Fruit fly (Drosophila melanogaster) whole organism, embryonic: Measurements from ENCODE around the gene CG43689.
A peak's percentile ranks its signal among the peaks of the same experiment; 100 is the strongest.

Experiments used
- CG10654 ChIP-seq: fragments of 200-800 bp; sonication (Bioruptor generic); optimal IDR thresholded peaks from 2 replicates; lab custom pipeline; 2016; ENCODE audit warnings: missing biosample characterization, missing genetic modification characterization
- CG11560 ChIP-seq: fragments of 200-800 bp; sonication (Bioruptor generic); IDR thresholded peaks from 3 replicates; pipeline ENCODE4 v1.3.6; 2022; ENCODE audit warnings: missing biosample characterization, missing genetic modification characterization
- CG1233 ChIP-seq: fragments of 200-800 bp; sonication (Bioruptor generic); optimal IDR thresholded peaks from 4 replicates; lab custom pipeline; 2018; ENCODE audit warnings: missing biosample characterization, mild to moderate bottlenecking, missing genetic modification characterization
- CG14014 ChIP-seq: fragments of 200-800 bp; sonication (Bioruptor generic); IDR thresholded peaks from 2 replicates; pipeline ENCODE4 v1.3.6; 2022; ENCODE audit warnings: missing biosample characterization, missing genetic modification characterization
- CG14965 ChIP-seq: fragments of 200-800 bp; sonication (Bioruptor generic); optimal IDR thresholded peaks from 2 replicates; lab custom pipeline; 2016; ENCODE audit warnings: missing biosample characterization, missing genetic modification characterization, borderline replicate concordance
- CG30403 ChIP-seq: fragments of 200-800 bp; sonication (Bioruptor generic); optimal IDR thresholded peaks from 3 replicates; lab custom pipeline; 2016; ENCODE audit warnings: missing biosample characterization, missing genetic modification characterization
- CG3726 ChIP-seq: fragments of 200-800 bp; sonication (Bioruptor generic); IDR thresholded peaks from 3 replicates; pipeline ENCODE4, ENCODE4 v1.3.6; 2022; ENCODE audit warnings: missing biosample characterization, missing genetic modification characterization
- CG4328 ChIP-seq: fragments of 200-800 bp; sonication (Bioruptor generic); optimal IDR thresholded peaks from 3 replicates; lab custom pipeline; 2017; ENCODE audit warnings: missing biosample characterization, missing genetic modification reagents, missing genetic modification characterization
- CG7357 ChIP-seq: fragments of 200-800 bp; sonication (Bioruptor generic); IDR thresholded peaks from 3 replicates; pipeline ENCODE4 v1.3.6; 2022; ENCODE audit warnings: missing biosample characterization, missing genetic modification characterization
- CG7556 ChIP-seq: fragments of 200-800 bp; sonication (Bioruptor generic); optimal IDR thresholded peaks from 2 replicates; lab custom pipeline; 2017; ENCODE audit warnings: missing biosample characterization, mild to moderate bottlenecking, missing genetic modification characterization
- CG7963 ChIP-seq: fragments of 200-800 bp; sonication (Bioruptor generic); IDR thresholded peaks from 3 replicates; pipeline ENCODE4 v1.3.6; 2022; ENCODE audit warnings: missing biosample characterization, missing genetic modification characterization; ENCODE audit not compliant: partially characterized antibody
- CG9609 ChIP-seq: fragments of 200-800 bp; sonication (Bioruptor generic); optimal IDR thresholded peaks from 3 replicates; lab custom pipeline; 2016; ENCODE audit warnings: missing biosample characterization, missing genetic modification characterization
- CrebB ChIP-seq: fragments of 200-800 bp; sonication (Bioruptor generic); optimal IDR thresholded peaks from 3 replicates; lab custom pipeline; 2018; ENCODE audit warnings: missing biosample characterization, mild to moderate bottlenecking, missing genetic modification characterization
- D ChIP-seq, 2 experiments: fragments of 200-800 bp in 1 of 2; fragments of >200 bp in 1 of 2; sonication (Bioruptor generic) in 1 of 2; optimal IDR thresholded peaks; 2 replicates in 1 of 2; 3 replicates in 1 of 2; lab custom pipeline; 2017; ENCODE audit warnings: mild to moderate bottlenecking in 1 of 2, missing biosample characterization in 1 of 2, missing genetic modification characterization in 1 of 2, missing genetic modification reagents in 1 of 2
- D19A ChIP-seq: fragments of 200-800 bp; optimal IDR thresholded peaks from 3 replicates; lab custom pipeline; 2019; ENCODE audit warnings: missing biosample characterization, mild to moderate bottlenecking, missing genetic modification characterization, moderate library complexity
- Dad ChIP-seq: fragments of 200-800 bp; sonication (Bioruptor generic); optimal IDR thresholded peaks from 3 replicates; lab custom pipeline; 2016; ENCODE audit warnings: missing biosample characterization, missing genetic modification characterization
- Drgx ChIP-seq: fragments of 200-800 bp; sonication (Bioruptor generic); IDR thresholded peaks from 2 replicates; pipeline ENCODE4 v1.3.6; 2022; ENCODE audit warnings: missing biosample characterization, missing genetic modification characterization
- ERR ChIP-seq: fragments of 200-800 bp; sonication (Bioruptor generic); optimal IDR thresholded peaks from 2 replicates; lab custom pipeline; 2016; ENCODE audit warnings: missing biosample characterization, missing genetic modification characterization
- Ets65A ChIP-seq: fragments of 200-800 bp; sonication (Bioruptor generic); peaks from one replicate; lab custom pipeline; 2016; ENCODE audit warnings: missing biosample characterization, missing genetic modification characterization
- HLH54F ChIP-seq: fragments of 200-800 bp; sonication (Bioruptor generic); optimal IDR thresholded peaks from 3 replicates; lab custom pipeline; 2016; ENCODE audit warnings: missing biosample characterization, missing genetic modification characterization
- MTF-1 ChIP-seq: fragments of 200-800 bp; sonication (Bioruptor generic); optimal IDR thresholded peaks from 2 replicates; lab custom pipeline; 2018; ENCODE audit warnings: missing biosample characterization, mild to moderate bottlenecking, missing genetic modification characterization, borderline replicate concordance
- Myb ChIP-seq: fragments of 200-800 bp; sonication (Bioruptor generic); optimal IDR thresholded peaks from 2 replicates; lab custom pipeline; 2016; ENCODE audit warnings: missing biosample characterization, missing genetic modification characterization
- NC2α ChIP-seq: fragments of 200-800 bp; sonication (Bioruptor generic); optimal IDR thresholded peaks from 2 replicates; lab custom pipeline; 2016; ENCODE audit warnings: missing biosample characterization, missing genetic modification characterization
- NfI ChIP-seq: fragments of 200-800 bp; sonication (Bioruptor generic); optimal IDR thresholded peaks from 3 replicates; lab custom pipeline; 2018; ENCODE audit warnings: missing biosample characterization, mild to moderate bottlenecking, missing genetic modification characterization, moderate library complexity
- PHDP ChIP-seq: fragments of 200-800 bp; sonication (Bioruptor generic); optimal IDR thresholded peaks from 3 replicates; lab custom pipeline; 2018; ENCODE audit warnings: missing biosample characterization, mild to moderate bottlenecking, missing genetic modification characterization, moderate library complexity
- Spps ChIP-seq: fragments of 200-800 bp; sonication (Bioruptor generic); optimal IDR thresholded peaks from 2 replicates; lab custom pipeline; 2018; ENCODE audit warnings: missing biosample characterization, mild to moderate bottlenecking, missing genetic modification characterization
- Xrp1 ChIP-seq: fragments of 200-800 bp; sonication (Bioruptor generic); IDR thresholded peaks from 2 replicates; pipeline ENCODE4 v1.3.6; 2022; ENCODE audit warnings: missing biosample characterization, missing genetic modification characterization
- ab ChIP-seq: fragments of 200-800 bp; sonication (Bioruptor generic); optimal IDR thresholded peaks from 2 replicates; lab custom pipeline; 2016; ENCODE audit warnings: missing biosample characterization, missing genetic modification characterization
- ara ChIP-seq: fragments of 200-800 bp; sonication (Bioruptor generic); IDR thresholded peaks from 2 replicates; pipeline ENCODE4 v1.3.6; 2022; ENCODE audit warnings: missing biosample characterization, missing genetic modification characterization
- bab2 ChIP-seq: fragments of 200-800 bp; sonication (Bioruptor generic); optimal IDR thresholded peaks from 2 replicates; lab custom pipeline; 2016; ENCODE audit warnings: missing biosample characterization, missing genetic modification characterization
- bowl ChIP-seq: fragments of 200-800 bp; sonication (Bioruptor generic); IDR thresholded peaks from 2 replicates; pipeline ENCODE4 v1.3.6; 2022; ENCODE audit warnings: missing biosample characterization, missing genetic modification characterization
- bsh ChIP-seq, 2 experiments: fragments of 200-800 bp; sonication (Bioruptor generic); optimal IDR thresholded peaks; 2 replicates each; lab custom pipeline; 2017 to 2018; ENCODE audit warnings: mild to moderate bottlenecking in 2 of 2, missing biosample characterization in 2 of 2, missing genetic modification characterization in 2 of 2, moderate library complexity in 1 of 2
- chif ChIP-seq, 2 experiments: fragments of 200-800 bp; sonication (Bioruptor generic); optimal IDR thresholded peaks; 3 replicates each; lab custom pipeline; 2016; ENCODE audit warnings: missing biosample characterization in 2 of 2, missing genetic modification characterization in 2 of 2
- chm ChIP-seq: fragments of 200-800 bp; sonication (Bioruptor generic); IDR thresholded peaks from 2 replicates; pipeline ENCODE4 v1.3.6; 2022; ENCODE audit warnings: missing biosample characterization, missing genetic modification characterization
- corto ChIP-seq: fragments of 200-800 bp; sonication (Bioruptor generic); optimal IDR thresholded peaks from 2 replicates; lab custom pipeline; 2016; ENCODE audit warnings: missing biosample characterization, mild to moderate bottlenecking, missing genetic modification characterization, moderate library complexity
- esg ChIP-seq: fragments of 200-800 bp; sonication (Bioruptor generic); conservative IDR thresholded peaks from 2 replicates; pipeline ENCODE4 v1.3.6; 2022; ENCODE audit warnings: missing biosample characterization, missing genetic modification characterization
- her ChIP-seq: fragments of 200-800 bp; sonication (Bioruptor generic); optimal IDR thresholded peaks from 2 replicates; lab custom pipeline; 2016; ENCODE audit warnings: missing biosample characterization, missing genetic modification characterization
- jing ChIP-seq: fragments of 200-800 bp; sonication (Bioruptor generic); optimal IDR thresholded peaks from 2 replicates; lab custom pipeline; 2018; ENCODE audit warnings: missing biosample characterization, mild to moderate bottlenecking, missing genetic modification characterization
- luna ChIP-seq: fragments of 200-800 bp; sonication (Bioruptor generic); optimal IDR thresholded peaks from 2 replicates; lab custom pipeline; 2016; ENCODE audit warnings: missing biosample characterization, missing genetic modification characterization
- nmo ChIP-seq: fragments of 200-800 bp; sonication (Bioruptor generic); optimal IDR thresholded peaks from 2 replicates; lab custom pipeline; 2018; ENCODE audit warnings: missing biosample characterization, mild to moderate bottlenecking, missing genetic modification characterization, moderate library complexity
- pum ChIP-seq: fragments of 200-800 bp; sonication (Bioruptor generic); optimal IDR thresholded peaks from 2 replicates; lab custom pipeline; 2016; ENCODE audit warnings: missing biosample characterization, missing genetic modification characterization
- rib ChIP-seq: fragments of 200-800 bp; sonication (Bioruptor generic); IDR thresholded peaks from 2 replicates; pipeline ENCODE4 v1.3.6; 2022; ENCODE audit warnings: missing biosample characterization, missing genetic modification characterization
- schlank ChIP-seq: fragments of 200-800 bp; sonication (Bioruptor generic); optimal IDR thresholded peaks from 2 replicates; lab custom pipeline; 2018; ENCODE audit warnings: missing biosample characterization, mild to moderate bottlenecking, missing genetic modification characterization
- sim ChIP-seq: fragments of 200-800 bp; sonication (Bioruptor generic); IDR thresholded peaks from 2 replicates; pipeline ENCODE4 v1.3.6; 2022; ENCODE audit warnings: missing biosample characterization, missing genetic modification characterization
- ssp ChIP-seq: fragments of 200-800 bp; sonication (Bioruptor generic); IDR thresholded peaks from 2 replicates; pipeline ENCODE4 v1.3.6; 2022; ENCODE audit warnings: missing biosample characterization, missing genetic modification characterization
- stwl ChIP-seq: fragments of 200-800 bp; sonication (Bioruptor generic); optimal IDR thresholded peaks from 3 replicates; lab custom pipeline; 2018; ENCODE audit warnings: missing biosample characterization, mild to moderate bottlenecking, missing genetic modification characterization, moderate library complexity
- tio ChIP-seq: fragments of 200-800 bp; sonication (Bioruptor generic); optimal IDR thresholded peaks from 2 replicates; lab custom pipeline; 2017; ENCODE audit warnings: missing biosample characterization, missing genetic modification characterization, inconsistent platforms
- tup ChIP-seq: fragments of 200-800 bp; sonication (Bioruptor generic); optimal IDR thresholded peaks from 2 replicates; lab custom pipeline; 2016; ENCODE audit warnings: missing biosample characterization, mild to moderate bottlenecking, missing genetic modification characterization, moderate library complexity
- zen2 ChIP-seq: fragments of 200-800 bp; sonication (Bioruptor generic); IDR thresholded peaks from 3 replicates; pipeline ENCODE4 v1.3.6; 2022; ENCODE audit warnings: missing biosample characterization, missing genetic modification characterization; ENCODE audit not compliant: partially characterized antibody

Gene CG43689

dm6 chrX:4116834-4117736, 41.5 kb downstream of the CG43689 start, which contains the start of the genes tyf and Tip60 (continued):
- TF ChIP-seq bowl (GFP tag; lab: Robert Waterston, UW) (no peak), jing (GFP tag; lab: Kevin White, UChicago) (no peak), CG7963 (0 out of 3 replicates have a peak, but pooled peaks have one; percentile 9), chif (GFP tag; optimal IDR thresholded peaks at IDR 0.05; lab: Kevin White, UChicago) (peak in 1 of 2 experiments; percentile 1), sim (no peak), ara (GFP tag; lab: Robert Waterston, UW) (no peak), CG7357 (GFP tag; lab: Robert Waterston, UW) (no peak), CG30403 (no peak), CG3726 (no peak), NfI (GFP tag; lab: Kevin White, UChicago) (peak; percentile 23), nmo (GFP tag; lab: Kevin White, UChicago) (peak; percentile 19), schlank (no peak), tio (GFP tag; lab: Kevin White, UChicago) (no peak), Dad (GFP tag; lab: Kevin White, UChicago) (no peak), CG14014 (GFP tag; lab: Robert Waterston, UW) (no peak), bsh (GFP tag; optimal IDR thresholded peaks at IDR 0.05; lab: Kevin White, UChicago) (no peak), HLH54F (peak; percentile 37), D (optimal IDR thresholded peaks at IDR 0.05; lab: Kevin White, UChicago) (no peak), D (GFP tag; optimal IDR thresholded peaks at IDR 0.05; lab: Kevin White, UChicago) (no peak), stwl (peak; percentile 78), CG10654 (GFP tag; lab: Kevin White, UChicago) (no peak), her (GFP tag; lab: Kevin White, UChicago) (peak; percentile 37), rib (GFP tag; lab: Robert Waterston, UW) (no peak), CG9609 (peak; percentile 13), zen2 (GFP tag; lab: Robert Waterston, UW) (no peak), esg (GFP tag; lab: Robert Waterston, UW) (no peak), pum (no peak), CG11560 (tag; lab: Robert Waterston, UW) (no peak), Drgx (GFP tag; lab: Robert Waterston, UW) (no peak), MTF-1 (no peak), tup (GFP tag; lab: Kevin White, UChicago) (no peak), ERR (no peak), PHDP (no peak), luna (no peak), NC2α (no peak), Xrp1 (GFP tag; lab: Robert Waterston, UW) (no peak), corto (GFP tag; lab: Kevin White, UChicago) (no peak), bab2 (GFP tag; lab: Kevin White, UChicago) (peak; percentile 17), CG14965 (GFP tag; lab: Kevin White, UChicago) (no peak), CrebB (no peak), CG7556 (GFP tag; lab: Kevin White, UChicago) (no peak), Myb (GFP tag; lab: Kevin White, UChicago) (peak; percentile 62), ab (GFP tag; lab: Kevin White, UChicago) (no peak), CG1233 (GFP tag; lab: Kevin White, UChicago) (no peak), CG4328 (no peak), Ets65A (GFP tag; lab: Kevin White, UChicago) (peak; percentile 92), Spps (tag; lab: Kevin White, UChicago) (no peak), D19A (no peak), ssp (GFP tag; lab: Robert Waterston, UW) (no peak), chm (GFP tag; lab: Robert Waterston, UW) (0 out of 2 replicates have a peak, but pooled peaks have one; percentile 22)
